Fruit fly (Drosophila melanogaster): ENCODE data around the gene drd.
A peak's percentile ranks its signal among the peaks of the same experiment; 100 is the strongest.

The drd gene

DNA sequence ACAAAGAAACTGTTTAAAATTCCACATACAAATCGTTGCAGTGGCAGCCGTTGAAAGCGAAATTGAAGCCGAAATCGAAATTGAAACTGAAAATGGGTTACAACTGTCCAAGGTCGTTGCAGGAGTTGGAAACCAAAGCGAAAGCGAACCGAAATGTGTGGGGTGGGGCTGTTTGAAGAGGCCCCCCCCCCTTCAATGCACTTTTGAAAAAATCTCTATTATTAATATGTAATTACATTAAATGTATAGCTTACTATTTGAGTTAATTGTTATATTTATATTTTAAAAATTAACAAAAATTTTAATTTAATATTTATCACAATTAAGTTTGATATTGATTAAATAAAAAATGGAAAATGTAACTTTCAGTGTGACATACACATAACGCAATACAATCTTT lies 3.8 kb upstream of the drd start (continued):
- TF ChIP-seq CG11695 (GFP tag; IDR thresholded peaks at IDR 0.05), result no peak
- no peak for TF ChIP-seq en (GFP tag; optimal IDR thresholded peaks at IDR 0.05)
- TF ChIP-seq ap (GFP tag; IDR thresholded peaks at IDR 0.05), result 0 out of 2 replicates have a peak, but pooled peaks have one; percentile 27
- TF ChIP-seq Mrtf (GFP tag; IDR thresholded peaks at IDR 0.05), result no peak
- TF ChIP-seq CG3838 (GFP tag; optimal IDR thresholded peaks at IDR 0.05), result no peak
- TF ChIP-seq CG6765 (GFP tag; optimal IDR thresholded peaks at IDR 0.05), result no peak
- TF ChIP-seq fru (optimal IDR thresholded peaks at IDR 0.05), result no peak
- TF ChIP-seq chinmo (GFP tag; IDR thresholded peaks at IDR 0.05; ENCODE audit: partially characterized antibody), result no peak
- TF ChIP-seq ind (GFP tag; optimal IDR thresholded peaks at IDR 0.05), result no peak
- TF ChIP-seq repo (GFP tag; optimal IDR thresholded peaks at IDR 0.05), result no peak
- TF ChIP-seq crol (GFP tag; IDR thresholded peaks at IDR 0.05), result no peak
- TF ChIP-seq slou (GFP tag; optimal IDR thresholded peaks at IDR 0.05), result no peak
- TF ChIP-seq TFAM (GFP tag; optimal IDR thresholded peaks at IDR 0.05), result no peak
- TF ChIP-seq CG12104 (GFP tag; optimal IDR thresholded peaks at IDR 0.05), result no peak
- no peak for TF ChIP-seq MTF-1 (GFP tag; optimal IDR thresholded peaks at IDR 0.05; ENCODE audit: borderline replicate concordance)
- no peak for TF ChIP-seq Xbp1 (GFP tag; optimal IDR thresholded peaks at IDR 0.05)
- no peak for TF ChIP-seq CG17802 (tag; optimal IDR thresholded peaks at IDR 0.05)
- TF ChIP-seq CoRest (tag; optimal IDR thresholded peaks at IDR 0.05), result peak; percentile 15
- no peak for TF ChIP-seq ranshi (GFP tag; IDR thresholded peaks at IDR 0.05)
- TF ChIP-seq CG7963 (GFP tag; IDR thresholded peaks at IDR 0.05; ENCODE audit: partially characterized antibody), result no peak
- no peak for TF ChIP-seq Myb (GFP tag; optimal IDR thresholded peaks at IDR 0.05)
- TF ChIP-seq CG10543 (GFP tag; optimal IDR thresholded peaks at IDR 0.05), result no peak
- TF ChIP-seq Dip3 (GFP tag; optimal IDR thresholded peaks at IDR 0.05), result no peak
- TF ChIP-seq CG11085 (GFP tag; IDR thresholded peaks at IDR 0.05), result no peak
- no peak for TF ChIP-seq Dip2 (GFP tag; IDR thresholded peaks at IDR 0.05)
- no peak for TF ChIP-seq CG34224 (GFP tag; IDR thresholded peaks at IDR 0.05; ENCODE audit: partially characterized antibody)
- no peak for TF ChIP-seq nerfin-1 (tag; optimal IDR thresholded peaks at IDR 0.05)
- no peak for TF ChIP-seq PHDP (tag; optimal IDR thresholded peaks at IDR 0.05)
- no peak for TF ChIP-seq CG11560 (tag; IDR thresholded peaks at IDR 0.05)
- no peak for TF ChIP-seq CG8944 (GFP tag; optimal IDR thresholded peaks at IDR 0.05)
- TF ChIP-seq rib (GFP tag; IDR thresholded peaks at IDR 0.05), result no peak
- no peak for TF ChIP-seq C15 (GFP tag; IDR thresholded peaks at IDR 0.05)
- no peak for TF ChIP-seq gfzf (GFP tag; optimal IDR thresholded peaks at IDR 0.05)
- no peak for TF ChIP-seq tup (GFP tag; optimal IDR thresholded peaks at IDR 0.05)
- TF ChIP-seq fd3F (GFP tag; optimal IDR thresholded peaks at IDR 0.05), result no peak
- TF ChIP-seq abd-A (tag; optimal IDR thresholded peaks at IDR 0.05), result no peak
- no peak for TF ChIP-seq vfl (GFP tag; optimal IDR thresholded peaks at IDR 0.05)
- TF ChIP-seq cas (GFP tag; IDR thresholded peaks at IDR 0.05), result no peak
- TF ChIP-seq HLH54F (GFP tag; optimal IDR thresholded peaks at IDR 0.05), result no peak
- TF ChIP-seq NC2β (GFP tag; optimal IDR thresholded peaks at IDR 0.05), result no peak
- TF ChIP-seq Ptx1 (GFP tag; IDR thresholded peaks at IDR 0.05), result peak; percentile 49; the same call in 1 of the 2 replicates
- TF ChIP-seq pum (GFP tag; optimal IDR thresholded peaks at IDR 0.05), result no peak
- no peak for TF ChIP-seq psq (GFP tag; optimal IDR thresholded peaks at IDR 0.05)
- no peak for TF ChIP-seq CG8765 (GFP tag; IDR thresholded peaks at IDR 0.05)
- no peak for TF ChIP-seq tll (GFP tag; optimal IDR thresholded peaks at IDR 0.05)
- TF ChIP-seq Sry-β (GFP tag; optimal IDR thresholded peaks at IDR 0.05), result no peak
- no peak for TF ChIP-seq CG15479 (GFP tag; optimal IDR thresholded peaks at IDR 0.05)
- no peak for TF ChIP-seq vnd (GFP tag; IDR thresholded peaks at IDR 0.05; ENCODE audit: partially characterized antibody)
- TF ChIP-seq sens (GFP tag), result no peak
- no peak for TF ChIP-seq CG4424 (GFP tag; optimal IDR thresholded peaks at IDR 0.05)
- peak in 1 of 2 experiments; percentile 46 for TF ChIP-seq bsh (GFP tag; optimal IDR thresholded peaks at IDR 0.05)
- TF ChIP-seq Gug (GFP tag; IDR thresholded peaks at IDR 0.05), result no peak
